Worm (Caenorhabditis elegans): ENCODE measurements around the gene Y116A8C.40.

ce11 chrIV:17193491-17193890, 42.7 kb upstream of the Y116A8C.40 start:
- TF ChIP-seq F13C5.2 (tag; optimal IDR thresholded peaks at IDR 0.05) (no peak), hmbx-1 (tag; optimal IDR thresholded peaks at IDR 0.05) (no peak), pes-1 (GFP tag; IDR thresholded peaks at IDR 0.05) (no peak), ama-1 (optimal IDR thresholded peaks at IDR 0.05) (no peak), tra-4 (tag; optimal IDR thresholded peaks at IDR 0.05) (no peak), flt-1 (GFP tag; IDR thresholded peaks at IDR 0.05) (no peak), hnd-1 (tag; optimal IDR thresholded peaks at IDR 0.05) (no peak), tbx-37 (GFP tag; conservative IDR thresholded peaks at IDR 0.05) (no peak), tbx-11 (GFP tag; IDR thresholded peaks at IDR 0.05) (no peak), hmg-4 (GFP tag; optimal IDR thresholded peaks at IDR 0.05) (no peak), sea-1 (GFP tag; conservative IDR thresholded peaks at IDR 0.05) (no peak)
